Fruit fly (Drosophila melanogaster) whole organism, pupa: ENCODE data around the gene CG43703.

Experiments used
- CG12605 ChIP-seq: fragments of 200-800 bp; sonication (Bioruptor generic); IDR thresholded peaks from 2 replicates; pipeline ENCODE4 v1.3.6; 2022; ENCODE audit warnings: missing biosample characterization, missing genetic modification characterization
- CG13204 ChIP-seq: fragments of 200-800 bp; sonication (Bioruptor generic); optimal IDR thresholded peaks from 2 replicates; lab custom pipeline; 2018; ENCODE audit warnings: missing biosample characterization, mild to moderate bottlenecking, missing genetic modification characterization, moderate library complexity
- CG14655 ChIP-seq: fragments of 200-800 bp; sonication (Bioruptor generic); optimal IDR thresholded peaks from 3 replicates; lab custom pipeline; 2017; ENCODE audit warnings: mild to moderate bottlenecking, missing biosample characterization, missing genetic modification reagents, missing genetic modification characterization
- CG17806 ChIP-seq: fragments of 200-800 bp; sonication (Bioruptor generic); optimal IDR thresholded peaks from 2 replicates; lab custom pipeline; 2018; ENCODE audit warnings: missing biosample characterization, mild to moderate bottlenecking, missing genetic modification characterization, moderate library complexity
- CG34367 ChIP-seq: fragments of 200-800 bp; sonication (Bioruptor generic); optimal IDR thresholded peaks from 2 replicates; lab custom pipeline; 2018; ENCODE audit warnings: missing biosample characterization, mild to moderate bottlenecking, missing genetic modification characterization
- CG8301 ChIP-seq: fragments of 200-800 bp; sonication (Bioruptor generic); optimal IDR thresholded peaks from 2 replicates; lab custom pipeline; 2018; ENCODE audit warnings: missing biosample characterization, mild to moderate bottlenecking, missing genetic modification characterization
- EcR ChIP-seq: fragments of 200-800 bp; sonication (Bioruptor generic); optimal IDR thresholded peaks from 3 replicates; lab custom pipeline; 2019; ENCODE audit warnings: missing biosample characterization, missing genetic modification characterization, mild to moderate bottlenecking, moderate library complexity, missing genetic modification reagents
- Pif1A ChIP-seq: fragments of 200-800 bp; sonication (Bioruptor generic); optimal IDR thresholded peaks from 3 replicates; lab custom pipeline; 2016; ENCODE audit warnings: missing biosample characterization, missing genetic modification characterization
- Pif1B ChIP-seq: fragments of 200-800 bp; sonication (Bioruptor generic); optimal IDR thresholded peaks from 3 replicates; lab custom pipeline; 2016; ENCODE audit warnings: missing biosample characterization, missing genetic modification characterization
- rn ChIP-seq: fragments of 200-800 bp; sonication (Bioruptor generic); IDR thresholded peaks from 2 replicates; pipeline ENCODE4 v1.3.6; 2022; ENCODE audit warnings: missing biosample characterization, missing genetic modification characterization

dm6 chr2L:3776614-3777196 is 11.4 kb downstream of the CG43703 start:
- TF ChIP-seq CG14655 (GFP tag; lab: Kevin White, UChicago) (peak; percentile 89), CG12605 (GFP tag; lab: Robert Waterston, UW) (peak; percentile 87), EcR (GFP tag; lab: Kevin White, UChicago) (peak; percentile 54), CG13204 (GFP tag; lab: Kevin White, UChicago) (peak; percentile 77), rn (GFP tag; lab: Robert Waterston, UW) (peak; percentile 67), Pif1A (GFP tag; lab: Kevin White, UChicago) (peak; percentile 67), Pif1B (GFP tag; lab: Kevin White, UChicago) (peak; percentile 66), CG8301 (tag; lab: Kevin White, UChicago) (peak; percentile 86), CG34367 (tag; lab: Kevin White, UChicago) (peak; percentile 88), CG17806 (tag; lab: Kevin White, UChicago) (peak; percentile 94)
